Fruit fly (Drosophila melanogaster): ENCODE measurements around the gene thw.

thw gene

dm6 chr3R:7186242-7187092, 37.7 kb upstream of the thw start, which contains the start of the genes CG10055 and lap (continued):
- peak; percentile 42; the same call in 1 of the 2 replicates for TF ChIP-seq unc-4 (GFP tag; IDR thresholded peaks at IDR 0.05; ENCODE audit: partially characterized antibody)
- TF ChIP-seq CG10321 (GFP tag; IDR thresholded peaks at IDR 0.05): no peak
- no peak for TF ChIP-seq Six4 (GFP tag; optimal IDR thresholded peaks at IDR 0.05)

- TF ChIP-seq CG2712 (tag; optimal IDR thresholded peaks at IDR 0.05): peak; percentile 54
- TF ChIP-seq gfzf (GFP tag; optimal IDR thresholded peaks at IDR 0.05): peak; percentile 19
- peak; percentile 9 for TF ChIP-seq Meics (GFP tag; optimal IDR thresholded peaks at IDR 0.05)
- TF ChIP-seq CG17385 (GFP tag; optimal IDR thresholded peaks at IDR 0.05): peak; percentile 69
- peak; percentile 14 for TF ChIP-seq CG17829 (tag; optimal IDR thresholded peaks at IDR 0.05)
- peak; percentile 78 for TF ChIP-seq CG4617 (GFP tag; optimal IDR thresholded peaks at IDR 0.05; ENCODE audit: borderline replicate concordance)
- TF ChIP-seq Dll (GFP tag; IDR thresholded peaks at IDR 0.05; ENCODE audit: partially characterized antibody): peak; percentile 35; the same call in 1 of the 4 replicates
- peak; percentile 24 for TF ChIP-seq yki (optimal IDR thresholded peaks at IDR 0.05)
- TF ChIP-seq CG18262 (tag; optimal IDR thresholded peaks at IDR 0.05): peak; percentile 45
- TF ChIP-seq pros (GFP tag; optimal IDR thresholded peaks at IDR 0.05): peak; percentile 3
- no peak for TF ChIP-seq sqz (GFP tag; optimal IDR thresholded peaks at IDR 0.05)
- TF ChIP-seq Dad (GFP tag; optimal IDR thresholded peaks at IDR 0.05): no peak
- 0 out of 2 replicates have a peak, but pooled peaks have one; percentile 15 for TF ChIP-seq H2.0 (GFP tag; IDR thresholded peaks at IDR 0.05)
- TF ChIP-seq Pdp1 (GFP tag; optimal IDR thresholded peaks at IDR 0.05): peak in 1 of 2 experiments; percentile 39
- TF ChIP-seq cg (GFP tag; optimal IDR thresholded peaks at IDR 0.05): peak; percentile 96
- TF ChIP-seq CG2678 (tag; optimal IDR thresholded peaks at IDR 0.05): no peak
- TF ChIP-seq ind (GFP tag; optimal IDR thresholded peaks at IDR 0.05): peak; percentile 22
- peak; percentile 19 for TF ChIP-seq Med (GFP tag)
- TF ChIP-seq nerfin-1 (tag; optimal IDR thresholded peaks at IDR 0.05): peak; percentile 87
- no peak for TF ChIP-seq bowl (GFP tag; IDR thresholded peaks at IDR 0.05)
- peak; percentile 5 for TF ChIP-seq D19A (tag; optimal IDR thresholded peaks at IDR 0.05)
- TF ChIP-seq CG12391 (tag; optimal IDR thresholded peaks at IDR 0.05): peak; percentile 45
- peak; percentile 37 for TF ChIP-seq Ssrp (tag; optimal IDR thresholded peaks at IDR 0.05)
- 0 out of 2 replicates have a peak, but pooled peaks have one; percentile 13 for TF ChIP-seq ranshi (GFP tag; IDR thresholded peaks at IDR 0.05)
- TF ChIP-seq E2f1 (GFP tag; IDR thresholded peaks at IDR 0.05): no peak
- 0 out of 3 replicates have a peak, but pooled peaks have one; percentile 31 for TF ChIP-seq Doc3 (GFP tag; IDR thresholded peaks at IDR 0.05; ENCODE audit: partially characterized antibody)
- TF ChIP-seq CG6689 (GFP tag; IDR thresholded peaks at IDR 0.05): no peak
- TF ChIP-seq Hr51 (GFP tag; optimal IDR thresholded peaks at IDR 0.05): no peak
- TF ChIP-seq TFAM (GFP tag; optimal IDR thresholded peaks at IDR 0.05): no peak
- TF ChIP-seq CG17361 (GFP tag; IDR thresholded peaks at IDR 0.05): peak; percentile 61; the same call in 2 of the 3 replicates
- TF ChIP-seq nom (GFP tag; optimal IDR thresholded peaks at IDR 0.05): peak; percentile 42
- TF ChIP-seq az2 (GFP tag; optimal IDR thresholded peaks at IDR 0.05): peak; percentile 27
- TF ChIP-seq CG34224 (GFP tag; IDR thresholded peaks at IDR 0.05; ENCODE audit: partially characterized antibody): 0 out of 3 replicates have a peak, but pooled peaks have one; percentile 34
- no peak for TF ChIP-seq CG5953 (GFP tag; IDR thresholded peaks at IDR 0.05)
- TF ChIP-seq Oaz (GFP tag; IDR thresholded peaks at IDR 0.05): no peak
- peak; percentile 89 for TF ChIP-seq onecut (GFP tag; IDR thresholded peaks at IDR 0.05)
- TF ChIP-seq Scr (GFP tag; IDR thresholded peaks at IDR 0.05; ENCODE audit: partially characterized antibody): 0 out of 2 replicates have a peak, but pooled peaks have one; percentile 10
- TF ChIP-seq corto (GFP tag; optimal IDR thresholded peaks at IDR 0.05): no peak
- peak; percentile 20 for TF ChIP-seq dmrt11E (tag; optimal IDR thresholded peaks at IDR 0.05)
- TF ChIP-seq Trl (optimal IDR thresholded peaks at IDR 0.05): peak; percentile 84 to 92
- peak; percentile 31 for TF ChIP-seq Trl (GFP tag; optimal IDR thresholded peaks at IDR 0.05)
These were observed 36.9 kb upstream of the thw start for dm6 chr3R:7187093-7187912.
